Fruit fly (Drosophila melanogaster) whole organism, pupa: Measurements from ENCODE around the gene Ccm3.

Experiments
- CG12605 ChIP-seq: fragments of 200-800 bp; sonication (Bioruptor generic); IDR thresholded peaks from 2 replicates; pipeline ENCODE4 v1.3.6; 2022; ENCODE audit warnings: missing biosample characterization, missing genetic modification characterization
- D1 ChIP-seq: fragments of 200-800 bp; sonication (Bioruptor generic); optimal IDR thresholded peaks from 2 replicates; lab custom pipeline; 2018; ENCODE audit warnings: missing biosample characterization, mild to moderate bottlenecking, missing genetic modification characterization, moderate library complexity
- EcR ChIP-seq: fragments of 200-800 bp; sonication (Bioruptor generic); optimal IDR thresholded peaks from 3 replicates; lab custom pipeline; 2019; ENCODE audit warnings: missing biosample characterization, missing genetic modification characterization, mild to moderate bottlenecking, moderate library complexity, missing genetic modification reagents
- rn ChIP-seq: fragments of 200-800 bp; sonication (Bioruptor generic); IDR thresholded peaks from 2 replicates; pipeline ENCODE4 v1.3.6; 2022; ENCODE audit warnings: missing biosample characterization, missing genetic modification characterization

DNA sequence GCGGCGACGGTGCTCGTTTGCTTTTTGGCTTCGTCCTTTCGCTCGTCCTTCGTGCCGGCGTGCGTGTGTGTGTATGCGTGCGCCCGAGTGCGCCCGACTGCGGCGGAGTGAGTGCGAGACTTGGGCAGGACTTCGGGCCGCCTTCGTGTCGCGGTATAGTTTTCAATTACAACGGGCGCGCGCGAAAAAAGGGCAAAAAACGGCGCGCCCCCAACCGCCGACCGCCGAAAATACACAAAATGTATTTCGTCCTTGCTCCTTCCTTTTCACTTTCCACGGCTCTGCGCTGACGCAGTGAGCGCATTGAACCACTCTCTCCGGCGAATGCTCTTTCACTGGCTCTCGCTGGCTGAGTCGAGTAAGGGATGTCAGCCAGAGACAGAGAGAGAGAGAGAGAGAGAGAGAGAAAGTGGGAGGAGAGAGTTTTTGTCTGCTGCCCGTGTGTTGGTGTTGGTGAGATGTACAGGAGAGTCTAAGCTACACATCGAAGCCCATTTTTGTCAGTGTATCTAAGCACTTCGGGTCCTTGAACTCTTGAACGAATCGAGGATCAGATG, 48.7 kb downstream of the Ccm3 start:
- TF ChIP-seq D1 (no peak), rn (GFP tag; lab: Robert Waterston, UW) (no peak), EcR (GFP tag; lab: Kevin White, UChicago) (peak; percentile 46), CG12605 (no peak)
